Fruit fly (Drosophila melanogaster): ENCODE results near the gene CG42716.
A peak's percentile ranks its signal among the peaks of the same experiment; 100 is the strongest.

CG42716 gene

dm6 chr3L:16026065-16026789, 7.4 kb upstream of the CG42716 start:
- no peak for TF ChIP-seq sage (GFP tag; optimal IDR thresholded peaks at IDR 0.05)
- TF ChIP-seq Hr78 (GFP tag; optimal IDR thresholded peaks at IDR 0.05) = no peak
- TF ChIP-seq ey (GFP tag; optimal IDR thresholded peaks at IDR 0.05) = no peak
- TF ChIP-seq Myc (optimal IDR thresholded peaks at IDR 0.05) = no peak
- TF ChIP-seq Dif (GFP tag; optimal IDR thresholded peaks at IDR 0.05; ENCODE audit: partially characterized antibody) = no peak
- TF ChIP-seq Sp1 (GFP tag; optimal IDR thresholded peaks at IDR 0.05) = peak; percentile 33
- TF ChIP-seq dl (GFP tag; optimal IDR thresholded peaks at IDR 0.05; ENCODE audit: insufficient read depth in 1 of 2, partially characterized antibody in 2 of 2) = no peak
- no peak for TF ChIP-seq lola (GFP tag; optimal IDR thresholded peaks at IDR 0.05)
- TF ChIP-seq dsf (GFP tag; optimal IDR thresholded peaks at IDR 0.05; ENCODE audit: borderline replicate concordance) = no peak
- peak; percentile 39 for TF ChIP-seq OdsH (GFP tag; optimal IDR thresholded peaks at IDR 0.05)
- no peak for TF ChIP-seq Jra (GFP tag; optimal IDR thresholded peaks at IDR 0.05)
- no peak for TF ChIP-seq Rel (GFP tag; optimal IDR thresholded peaks at IDR 0.05)
- no peak for TF ChIP-seq Rel (tag; optimal IDR thresholded peaks at IDR 0.05)
- no peak for TF ChIP-seq N (GFP tag; optimal IDR thresholded peaks at IDR 0.05)
- peak; percentile 51 for TF ChIP-seq br (GFP tag; optimal IDR thresholded peaks at IDR 0.05)
- TF ChIP-seq jim (GFP tag; optimal IDR thresholded peaks at IDR 0.05) = peak; percentile 29
- TF ChIP-seq HLH106 (tag; optimal IDR thresholded peaks at IDR 0.05) = peak; percentile 0
- TF ChIP-seq rgr (GFP tag; optimal IDR thresholded peaks at IDR 0.05) = peak; percentile 60
- no peak for TF ChIP-seq Abd-B (GFP tag; optimal IDR thresholded peaks at IDR 0.05)
- TF ChIP-seq usp (GFP tag; optimal IDR thresholded peaks at IDR 0.05) = no peak
- peak; percentile 1 for TF ChIP-seq CG9705 (GFP tag; optimal IDR thresholded peaks at IDR 0.05)
- TF ChIP-seq CrebA (GFP tag; optimal IDR thresholded peaks at IDR 0.05; ENCODE audit: borderline replicate concordance) = no peak
- no peak for TF ChIP-seq brk (GFP tag; optimal IDR thresholded peaks at IDR 0.05)
- peak; percentile 22 for TF ChIP-seq Hr83 (GFP tag; optimal IDR thresholded peaks at IDR 0.05; ENCODE audit: poor library complexity, severe bottlenecking)
- TF ChIP-seq h (GFP tag; optimal IDR thresholded peaks at IDR 0.05) = peak; percentile 51
- TF ChIP-seq woc (GFP tag; optimal IDR thresholded peaks at IDR 0.05) = no peak
- TF ChIP-seq Vsx2 (GFP tag; optimal IDR thresholded peaks at IDR 0.05; ENCODE audit: partially characterized antibody) = no peak
- no peak for TF ChIP-seq Mio (GFP tag; optimal IDR thresholded peaks at IDR 0.05)
- peak; percentile 32 for TF ChIP-seq dmrt93B (GFP tag; optimal IDR thresholded peaks at IDR 0.05)
- peak; percentile 15 for TF ChIP-seq sv (GFP tag; optimal IDR thresholded peaks at IDR 0.05)
- peak; percentile 25 for TF ChIP-seq psq (GFP tag; optimal IDR thresholded peaks at IDR 0.05)
- peak; percentile 23 for TF ChIP-seq fru (GFP tag; optimal IDR thresholded peaks at IDR 0.05)
- no peak for TF ChIP-seq tai (GFP tag; optimal IDR thresholded peaks at IDR 0.05)
- no peak for TF ChIP-seq GATAd (GFP tag; optimal IDR thresholded peaks at IDR 0.05)
- peak in 1 of 2 experiments; percentile 25 for TF ChIP-seq foxo (GFP tag; optimal IDR thresholded peaks at IDR 0.05)
- no peak for TF ChIP-seq Dfd (GFP tag; optimal IDR thresholded peaks at IDR 0.05)
- no peak for TF ChIP-seq CG32264 (GFP tag; optimal IDR thresholded peaks at IDR 0.05)
- TF ChIP-seq Hnf4 (GFP tag; optimal IDR thresholded peaks at IDR 0.05) = peak; percentile 40
- no peak for TF ChIP-seq pan (optimal IDR thresholded peaks at IDR 0.05)

- no peak for TF ChIP-seq Abd-B (GFP tag; optimal IDR thresholded peaks at IDR 0.05)
- TF ChIP-seq N (GFP tag; optimal IDR thresholded peaks at IDR 0.05) = no peak
- no peak for TF ChIP-seq tai (GFP tag; optimal IDR thresholded peaks at IDR 0.05)
- TF ChIP-seq sage (GFP tag; optimal IDR thresholded peaks at IDR 0.05) = no peak
- TF ChIP-seq Hr83 (GFP tag; optimal IDR thresholded peaks at IDR 0.05; ENCODE audit: poor library complexity, severe bottlenecking) = peak; percentile 19
- peak; percentile 13 for TF ChIP-seq dmrt93B (GFP tag; optimal IDR thresholded peaks at IDR 0.05)
- TF ChIP-seq GATAd (GFP tag; optimal IDR thresholded peaks at IDR 0.05) = no peak
- no peak for TF ChIP-seq dl (GFP tag; optimal IDR thresholded peaks at IDR 0.05; ENCODE audit: insufficient read depth in 1 of 2, partially characterized antibody in 2 of 2)
- no peak for TF ChIP-seq jim (GFP tag; optimal IDR thresholded peaks at IDR 0.05)
- peak; percentile 13 for TF ChIP-seq psq (GFP tag; optimal IDR thresholded peaks at IDR 0.05)
- peak; percentile 10 for TF ChIP-seq OdsH (GFP tag; optimal IDR thresholded peaks at IDR 0.05)
- peak; percentile 24 for TF ChIP-seq rgr (GFP tag; optimal IDR thresholded peaks at IDR 0.05)
- TF ChIP-seq Hnf4 (GFP tag; optimal IDR thresholded peaks at IDR 0.05) = no peak
- no peak for TF ChIP-seq Dfd (GFP tag; optimal IDR thresholded peaks at IDR 0.05)
- TF ChIP-seq woc (GFP tag; optimal IDR thresholded peaks at IDR 0.05) = no peak
- no peak for TF ChIP-seq Hr78 (GFP tag; optimal IDR thresholded peaks at IDR 0.05)
- TF ChIP-seq h (GFP tag; optimal IDR thresholded peaks at IDR 0.05) = peak; percentile 54
- TF ChIP-seq HLH106 (tag; optimal IDR thresholded peaks at IDR 0.05) = no peak
- TF ChIP-seq Myc (optimal IDR thresholded peaks at IDR 0.05) = no peak
- no peak for TF ChIP-seq Dif (GFP tag; optimal IDR thresholded peaks at IDR 0.05; ENCODE audit: partially characterized antibody)
- TF ChIP-seq usp (GFP tag; optimal IDR thresholded peaks at IDR 0.05) = no peak
- peak; percentile 49 for TF ChIP-seq Sp1 (GFP tag; optimal IDR thresholded peaks at IDR 0.05)
- TF ChIP-seq lola (GFP tag; optimal IDR thresholded peaks at IDR 0.05) = no peak
- TF ChIP-seq Rel (GFP tag; optimal IDR thresholded peaks at IDR 0.05) = no peak
- TF ChIP-seq Rel (tag; optimal IDR thresholded peaks at IDR 0.05) = no peak
- no peak for TF ChIP-seq CrebA (GFP tag; optimal IDR thresholded peaks at IDR 0.05; ENCODE audit: borderline replicate concordance)
- TF ChIP-seq br (GFP tag; optimal IDR thresholded peaks at IDR 0.05) = peak; percentile 58
- TF ChIP-seq CG9705 (GFP tag; optimal IDR thresholded peaks at IDR 0.05) = no peak
- no peak for TF ChIP-seq Jra (GFP tag; optimal IDR thresholded peaks at IDR 0.05)
- no peak for TF ChIP-seq Mio (GFP tag; optimal IDR thresholded peaks at IDR 0.05)
- peak in 1 of 2 experiments; percentile 45 for TF ChIP-seq foxo (GFP tag; optimal IDR thresholded peaks at IDR 0.05)
- TF ChIP-seq sv (GFP tag; optimal IDR thresholded peaks at IDR 0.05) = peak; percentile 1
- no peak for TF ChIP-seq Vsx2 (GFP tag; optimal IDR thresholded peaks at IDR 0.05; ENCODE audit: partially characterized antibody)
- TF ChIP-seq ey (GFP tag; optimal IDR thresholded peaks at IDR 0.05) = peak; percentile 0
- peak; percentile 39 for TF ChIP-seq fru (GFP tag; optimal IDR thresholded peaks at IDR 0.05)
Observed at dm6 chr3L:16027163-16027633, 6.4 kb upstream of the CG42716 start.

Data from whole organism, wandering third instar larva.